Worm (Caenorhabditis elegans): ENCODE measurements around the gene hst-2.

DNA sequence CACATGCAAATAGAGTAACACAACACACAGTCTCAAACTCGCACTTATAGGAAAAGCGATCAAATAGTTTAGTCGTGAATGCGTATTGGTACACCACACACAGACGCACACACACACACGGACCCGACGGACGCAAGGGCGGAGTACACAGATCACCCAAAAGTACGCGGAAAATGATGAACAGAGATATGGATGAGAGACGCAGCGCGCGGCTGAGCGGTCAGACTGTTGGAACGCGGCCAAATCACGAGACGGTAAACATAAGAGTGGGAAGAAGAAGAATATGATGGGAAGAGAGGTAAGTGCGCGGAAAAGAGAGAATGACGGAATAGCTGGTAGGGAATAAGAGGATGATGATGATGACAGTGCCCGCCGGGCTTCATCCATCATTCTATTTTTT lies 41.1 kb upstream of the hst-2 start:
- TF ChIP-seq nhr-77 (tag; optimal IDR thresholded peaks at IDR 0.05) (no peak), nhr-237 (tag; optimal IDR thresholded peaks at IDR 0.05) (no peak), nhr-47 (tag; optimal IDR thresholded peaks at IDR 0.05) (peak; percentile 19), dpl-1 (GFP tag; optimal IDR thresholded peaks at IDR 0.05) (no peak), aly-2 (tag; optimal IDR thresholded peaks at IDR 0.05) (no peak), mef-2 (tag; optimal IDR thresholded peaks at IDR 0.05) (no peak), ces-1 (GFP tag; optimal IDR thresholded peaks at IDR 0.05) (no peak), nhr-71 (tag; optimal IDR thresholded peaks at IDR 0.05) (peak; percentile 48), ztf-4 (tag; optimal IDR thresholded peaks at IDR 0.05) (peak; percentile 11), mdl-1 (tag; optimal IDR thresholded peaks at IDR 0.05) (no peak), lsy-2 (tag; optimal IDR thresholded peaks at IDR 0.05) (no peak), ama-1 (optimal IDR thresholded peaks at IDR 0.05) (no peak), lin-15B (tag; optimal IDR thresholded peaks at IDR 0.05) (no peak)
